Worm (Caenorhabditis elegans): ENCODE results near the gene F37C12.18.

ce11 chrIII:7242988-7243387 lies 47.8 kb upstream of the F37C12.18 start, which contains the start of gene osm-10:
- TF ChIP-seq ztf-23 (GFP tag; IDR thresholded peaks at IDR 0.05): no peak
- no peak for TF ChIP-seq klf-2 (GFP tag; conservative IDR thresholded peaks at IDR 0.05)
- TF ChIP-seq tab-1 (GFP tag; IDR thresholded peaks at IDR 0.05): no peak
- TF ChIP-seq flt-1 (GFP tag; IDR thresholded peaks at IDR 0.05): no peak
- no peak for TF ChIP-seq ztf-29 (GFP tag; IDR thresholded peaks at IDR 0.05)
- TF ChIP-seq ref-1 (GFP tag; conservative IDR thresholded peaks at IDR 0.05): no peak
- TF ChIP-seq med-1 (GFP tag; optimal IDR thresholded peaks at IDR 0.05; ENCODE audit: insufficient read depth): no peak

Measured in whole organism, midembryonic.